Worm (Caenorhabditis elegans) whole organism, L3 larva: ENCODE measurements around the gene B0303.14.

Experiments
- R02D3.7 ChIP-seq: fragments of 150-350 bp; optimal IDR thresholded peaks from 2 replicates; lab custom pipeline; 2014; ENCODE audit warnings: missing biosample characterization, missing genetic modification characterization
- ZK546.5 ChIP-seq: sonication (generic microtip); optimal IDR thresholded peaks from 2 replicates; lab custom pipeline; 2017; ENCODE audit warnings: missing biosample characterization, missing genetic modification characterization
- aly-2 ChIP-seq: fragments of 150-350 bp; optimal IDR thresholded peaks from 2 replicates; lab custom pipeline; 2014; ENCODE audit warnings: missing biosample characterization, missing genetic modification characterization
- ama-1 ChIP-seq: fragments of 150-350 bp; optimal IDR thresholded peaks from 2 replicates; lab custom pipeline; 2018
- ceh-16 ChIP-seq: sonication (generic microtip); optimal IDR thresholded peaks from 2 replicates; lab custom pipeline; 2017; ENCODE audit warnings: missing biosample characterization, missing genetic modification characterization
- ceh-28 ChIP-seq: fragments of 150-350 bp; optimal IDR thresholded peaks from 2 replicates; lab custom pipeline; 2014; ENCODE audit warnings: missing biosample characterization, missing genetic modification reagents, missing genetic modification characterization
- ceh-82 ChIP-seq: fragments of 150-350 bp; optimal IDR thresholded peaks from 2 replicates; lab custom pipeline; 2014; ENCODE audit warnings: missing biosample characterization, missing genetic modification characterization
- ceh-9 ChIP-seq: sonication (generic microtip); optimal IDR thresholded peaks from 2 replicates; lab custom pipeline; 2018; ENCODE audit warnings: missing biosample characterization, missing genetic modification characterization
- daf-12 ChIP-seq: fragments of 150-350 bp; optimal IDR thresholded peaks from 2 replicates; lab custom pipeline; 2014; ENCODE audit warnings: missing biosample characterization, missing genetic modification reagents, missing genetic modification characterization
- egl-27 ChIP-seq: sonication (generic microtip); optimal IDR thresholded peaks from 4 replicates; lab custom pipeline; 2017; ENCODE audit warnings: missing biosample characterization, missing genetic modification reagents, missing genetic modification characterization
- egl-5 ChIP-seq: fragments of 150-350 bp; optimal IDR thresholded peaks from 2 replicates; lab custom pipeline; 2017; ENCODE audit warnings: missing biosample characterization, missing genetic modification reagents, missing genetic modification characterization, inconsistent platforms
- elt-1 ChIP-seq: fragments of 150-350 bp; optimal IDR thresholded peaks from 2 replicates; lab custom pipeline; 2014; ENCODE audit warnings: missing biosample characterization, missing genetic modification characterization
- elt-2 ChIP-seq: sonication (generic microtip); optimal IDR thresholded peaks from 2 replicates; lab custom pipeline; 2016; ENCODE audit warnings: missing genetic modification reagents, mild to moderate bottlenecking, missing genetic modification characterization, missing compliant biosample characterization
- elt-3 ChIP-seq, 3 experiments: fragments of 150-350 bp in 1 of 3; sonication (generic microtip) in 2 of 3; optimal IDR thresholded peaks; 2 replicates in 2 of 3; 4 replicates in 1 of 3; lab custom pipeline; 2014 to 2017; ENCODE audit warnings: missing biosample characterization in 3 of 3, missing genetic modification characterization in 3 of 3
- eor-1 ChIP-seq, 2 experiments: fragments of 150-350 bp; optimal IDR thresholded peaks; 2 replicates each; lab custom pipeline; 2014 to 2018; ENCODE audit warnings: missing biosample characterization in 2 of 2, missing genetic modification characterization in 2 of 2
- fkh-10 ChIP-seq: sonication (generic microtip); optimal IDR thresholded peaks from 2 replicates; lab custom pipeline; 2017; ENCODE audit warnings: missing biosample characterization, missing genetic modification reagents, missing genetic modification characterization
- fkh-2 ChIP-seq: fragments of 150-350 bp; optimal IDR thresholded peaks from 2 replicates; lab custom pipeline; 2014; ENCODE audit warnings: missing biosample characterization, missing genetic modification reagents, missing genetic modification characterization
- fos-1 ChIP-seq: fragments of 150-350 bp; optimal IDR thresholded peaks from 2 replicates; lab custom pipeline; 2014; ENCODE audit warnings: missing biosample characterization, missing genetic modification characterization
- hmg-11 ChIP-seq: sonication (generic microtip); optimal IDR thresholded peaks from 2 replicates; lab custom pipeline; 2016; ENCODE audit warnings: missing genetic modification characterization, missing compliant biosample characterization
- jun-1 ChIP-seq: fragments of 150-350 bp; optimal IDR thresholded peaks from 2 replicates; lab custom pipeline; 2014; ENCODE audit warnings: missing biosample characterization, missing genetic modification reagents, missing genetic modification characterization
- lin-15B ChIP-seq: fragments of 150-350 bp; optimal IDR thresholded peaks from 2 replicates; lab custom pipeline; 2014; ENCODE audit warnings: missing biosample characterization, missing genetic modification characterization
- lin-39 ChIP-seq: fragments of 150-350 bp; optimal IDR thresholded peaks from 2 replicates; lab custom pipeline; 2018; ENCODE audit warnings: missing biosample characterization, missing genetic modification reagents, missing genetic modification characterization
- lsy-12 ChIP-seq: sonication (generic microtip); optimal IDR thresholded peaks from 2 replicates; lab custom pipeline; 2016; ENCODE audit warnings: mild to moderate bottlenecking, missing genetic modification characterization, missing compliant biosample characterization
- mdl-1 ChIP-seq: fragments of 150-350 bp; optimal IDR thresholded peaks from 2 replicates; lab custom pipeline; 2014; ENCODE audit warnings: missing biosample characterization, missing genetic modification characterization
- mml-1 ChIP-seq: fragments of 150-350 bp; sonication (generic microtip); optimal IDR thresholded peaks from 3 replicates; lab custom pipeline; 2014; ENCODE audit warnings: missing biosample characterization, missing genetic modification characterization
- nfya-1 ChIP-seq: sonication (generic microtip); optimal IDR thresholded peaks from 2 replicates; lab custom pipeline; 2017; ENCODE audit warnings: missing genetic modification characterization, mild to moderate bottlenecking, missing compliant biosample characterization, antibody characterized with exemption, moderate library complexity; ENCODE audit not compliant: insufficient read depth
- nhr-11 ChIP-seq: fragments of 150-350 bp; optimal IDR thresholded peaks from 2 replicates; lab custom pipeline; 2014; ENCODE audit warnings: missing biosample characterization, missing genetic modification characterization
- nhr-12 ChIP-seq: fragments of 150-350 bp; optimal IDR thresholded peaks from 2 replicates; lab custom pipeline; 2014; ENCODE audit warnings: missing biosample characterization, missing genetic modification characterization
- nhr-23 ChIP-seq: fragments of 150-350 bp; optimal IDR thresholded peaks from 2 replicates; lab custom pipeline; 2014; ENCODE audit warnings: missing biosample characterization, missing genetic modification reagents, missing genetic modification characterization
- nhr-237 ChIP-seq: fragments of 150-350 bp; optimal IDR thresholded peaks from 2 replicates; lab custom pipeline; 2014; ENCODE audit warnings: missing biosample characterization, missing genetic modification characterization
- nhr-25 ChIP-seq: sonication (generic microtip); optimal IDR thresholded peaks from 2 replicates; lab custom pipeline; 2017; ENCODE audit warnings: missing biosample characterization, missing genetic modification characterization
- nhr-28 ChIP-seq: fragments of 150-350 bp; optimal IDR thresholded peaks from 2 replicates; lab custom pipeline; 2014; ENCODE audit warnings: missing biosample characterization, missing genetic modification characterization
- nhr-43 ChIP-seq: sonication (generic microtip); optimal IDR thresholded peaks from 2 replicates; lab custom pipeline; 2016; ENCODE audit warnings: mild to moderate bottlenecking, missing genetic modification characterization, missing compliant biosample characterization; ENCODE audit not compliant: poor library complexity, severe bottlenecking
- nhr-67 ChIP-seq: fragments of 150-350 bp; optimal IDR thresholded peaks from 2 replicates; lab custom pipeline; 2014; ENCODE audit warnings: missing biosample characterization, missing genetic modification characterization
- nhr-76 ChIP-seq: fragments of 150-350 bp; sonication (generic microtip); optimal IDR thresholded peaks from 5 replicates; lab custom pipeline; 2014; ENCODE audit warnings: missing biosample characterization, missing genetic modification characterization
- nhr-77 ChIP-seq: fragments of 150-350 bp; optimal IDR thresholded peaks from 2 replicates; lab custom pipeline; 2014; ENCODE audit warnings: missing biosample characterization, missing genetic modification characterization
- pha-4 ChIP-seq: fragments of 150-350 bp; optimal IDR thresholded peaks from 2 replicates; lab custom pipeline; 2014; ENCODE audit warnings: missing biosample characterization, missing genetic modification reagents, missing genetic modification characterization
- pqm-1 ChIP-seq: fragments of 150-350 bp; optimal IDR thresholded peaks from 2 replicates; lab custom pipeline; 2017; ENCODE audit warnings: missing biosample characterization, missing genetic modification characterization, inconsistent platforms
- sea-2 ChIP-seq: fragments of 150-350 bp; sonication (generic microtip); optimal IDR thresholded peaks from 4 replicates; lab custom pipeline; 2014; ENCODE audit warnings: missing biosample characterization, missing genetic modification reagents, missing genetic modification characterization
- skn-1 ChIP-seq: fragments of 150-350 bp; optimal IDR thresholded peaks from 2 replicates; lab custom pipeline; 2014; ENCODE audit warnings: missing biosample characterization, missing genetic modification characterization
- snpc-4 ChIP-seq: fragments of 150-350 bp; optimal IDR thresholded peaks from 2 replicates; lab custom pipeline; 2014; ENCODE audit warnings: missing biosample characterization, missing genetic modification characterization
- tbx-2 ChIP-seq: sonication (generic microtip); optimal IDR thresholded peaks from 2 replicates; lab custom pipeline; 2016; ENCODE audit warnings: mild to moderate bottlenecking, missing genetic modification characterization, missing compliant biosample characterization
- unc-39 ChIP-seq: sonication (generic microtip); optimal IDR thresholded peaks from 4 replicates; lab custom pipeline; 2017; ENCODE audit warnings: missing biosample characterization, missing genetic modification characterization
- unc-62 ChIP-seq: fragments of 150-350 bp; sonication (generic microtip); optimal IDR thresholded peaks from 4 replicates; lab custom pipeline; 2014; ENCODE audit warnings: missing biosample characterization, missing genetic modification reagents, missing genetic modification characterization
- zag-1 ChIP-seq: fragments of 150-350 bp; optimal IDR thresholded peaks from 2 replicates; lab custom pipeline; 2014; ENCODE audit warnings: missing biosample characterization, missing genetic modification characterization
- ztf-11 ChIP-seq: fragments of 150-350 bp; optimal IDR thresholded peaks from 2 replicates; lab custom pipeline; 2014; ENCODE audit warnings: missing biosample characterization, missing genetic modification characterization
- ztf-4 ChIP-seq: fragments of 150-350 bp; optimal IDR thresholded peaks from 2 replicates; lab custom pipeline; 2014; ENCODE audit warnings: missing biosample characterization, missing genetic modification characterization

The B0303.14 gene

ce11 chrIII:8734327-8734885, 18.4 kb upstream of the B0303.14 start:
- TF ChIP-seq nhr-67 (tag; lab: Kevin White, UChicago) (no peak), R02D3.7 (tag; lab: Kevin White, UChicago) (no peak), nhr-77 (no peak), nfya-1 (tag; lab: Kevin White, UChicago) (peak; percentile 50), fos-1 (tag; lab: Kevin White, UChicago) (no peak), egl-5 (tag; lab: Kevin White, UChicago) (no peak), elt-3 (tag; optimal IDR thresholded peaks at IDR 0.05; lab: Kevin White, UChicago) (no peak), unc-62 (GFP tag; lab: Kevin White, UChicago) (peak; percentile 50), mml-1 (tag; lab: Kevin White, UChicago) (no peak), egl-27 (no peak), hmg-11 (peak; percentile 24), nhr-237 (tag; lab: Kevin White, UChicago) (no peak), elt-1 (no peak), nhr-76 (no peak), ceh-16 (tag; lab: Kevin White, UChicago) (no peak), nhr-28 (tag; lab: Kevin White, UChicago) (no peak), nhr-11 (tag; lab: Kevin White, UChicago) (no peak), skn-1 (tag; lab: Kevin White, UChicago) (no peak), nhr-25 (tag; lab: Kevin White, UChicago) (peak; percentile 82), ceh-9 (tag; lab: Kevin White, UChicago) (no peak), daf-12 (tag; lab: Kevin White, UChicago) (no peak), elt-2 (tag; lab: Kevin White, UChicago) (peak; percentile 59), sea-2 (GFP tag; lab: Kevin White, UChicago) (no peak), lsy-12 (tag; lab: Kevin White, UChicago) (no peak), ztf-4 (tag; lab: Kevin White, UChicago) (no peak), fkh-10 (no peak), ama-1 (lab: Kevin White, UChicago) (no peak), ceh-28 (tag; lab: Kevin White, UChicago) (no peak), jun-1 (no peak), lin-39 (tag; lab: Kevin White, UChicago) (no peak), lin-15B (no peak), nhr-43 (peak; percentile 79), fkh-2 (tag; lab: Kevin White, UChicago) (no peak), unc-39 (tag; lab: Kevin White, UChicago) (no peak), nhr-12 (tag; lab: Kevin White, UChicago) (no peak), mdl-1 (peak; percentile 6), zag-1 (tag; lab: Kevin White, UChicago) (no peak), pqm-1 (tag; lab: Kevin White, UChicago) (peak; percentile 42), tbx-2 (tag; lab: Kevin White, UChicago) (no peak), nhr-23 (peak; percentile 80), ZK546.5 (tag; lab: Kevin White, UChicago) (no peak), eor-1 (tag; optimal IDR thresholded peaks at IDR 0.05; lab: Kevin White, UChicago) (no peak), ztf-11 (tag; lab: Kevin White, UChicago) (no peak), pha-4 (tag; lab: Kevin White, UChicago) (peak; percentile 8), aly-2 (tag; lab: Kevin White, UChicago) (no peak), snpc-4 (tag; lab: Kevin White, UChicago) (no peak), ceh-82 (tag; lab: Kevin White, UChicago) (no peak)
